Worm (Caenorhabditis elegans): ENCODE measurements around the gene fsn-1.

DNA sequence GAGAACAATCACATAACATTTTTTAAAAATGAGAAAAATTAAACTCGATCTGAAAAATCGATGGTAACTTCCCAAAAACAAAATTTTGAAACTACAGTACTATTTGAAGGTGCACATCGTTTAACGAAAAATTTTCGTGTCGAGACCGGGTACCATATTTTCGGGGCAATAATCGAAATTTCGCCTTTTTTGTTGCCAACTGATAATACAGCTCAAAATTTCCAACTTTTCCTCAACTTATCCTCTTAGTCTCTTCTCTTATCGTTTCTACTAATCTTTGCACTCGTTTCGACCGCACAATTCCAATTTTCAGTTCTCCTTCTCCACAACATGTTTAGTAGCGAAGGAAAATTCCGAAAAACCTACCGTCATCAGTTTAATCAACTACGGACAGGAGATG is 30.2 kb upstream of the fsn-1 start, which contains the start of gene rom-1:
- TF ChIP-seq dao-5 (tag; optimal IDR thresholded peaks at IDR 0.05) (no peak), him-1 (tag; optimal IDR thresholded peaks at IDR 0.05) (no peak), W03F9.2 (tag; optimal IDR thresholded peaks at IDR 0.05) (no peak)

Measured in whole organism, L4/young adult.